Worm (Caenorhabditis elegans): ENCODE measurements around the gene nhr-57.

ce11 chrV:4181272-4181671 is 49.6 kb downstream of the nhr-57 start:
- TF ChIP-seq unc-130 (GFP tag; optimal IDR thresholded peaks at IDR 0.05), result no peak
- no peak for TF ChIP-seq attf-3 (GFP tag; conservative IDR thresholded peaks at IDR 0.05)
- TF ChIP-seq mel-28 (tag; optimal IDR thresholded peaks at IDR 0.05; ENCODE audit: borderline replicate concordance), result no peak
- no peak for TF ChIP-seq ztf-6 (GFP tag; IDR thresholded peaks at IDR 0.05)
